Worm (Caenorhabditis elegans) whole organism, L2 larva: ENCODE results near the gene mppb-1.

Experiments
- C34F6.9 ChIP-seq: fragments of 150-350 bp; optimal IDR thresholded peaks from 2 replicates; lab custom pipeline; 2014; ENCODE audit warnings: missing biosample characterization, missing genetic modification characterization
- F13H6.1 ChIP-seq: sonication (generic microtip); optimal IDR thresholded peaks from 2 replicates; lab custom pipeline; 2016; ENCODE audit warnings: missing genetic modification characterization, missing compliant biosample characterization
- R02D3.7 ChIP-seq: fragments of 150-350 bp; optimal IDR thresholded peaks from 2 replicates; lab custom pipeline; 2014; ENCODE audit warnings: missing biosample characterization, missing genetic modification characterization
- ZK546.5 ChIP-seq: sonication (generic microtip); optimal IDR thresholded peaks from 2 replicates; lab custom pipeline; 2017; ENCODE audit warnings: missing biosample characterization, missing genetic modification characterization
- aly-2 ChIP-seq: fragments of 150-350 bp; optimal IDR thresholded peaks from 2 replicates; lab custom pipeline; 2014; ENCODE audit warnings: missing biosample characterization, missing genetic modification characterization
- ama-1 ChIP-seq: fragments of 150-350 bp; optimal IDR thresholded peaks from 2 replicates; lab custom pipeline; 2018; ENCODE audit warnings: inconsistent platforms
- blmp-1 ChIP-seq: sonication (generic microtip); optimal IDR thresholded peaks from 2 replicates; lab custom pipeline; 2017; ENCODE audit warnings: missing genetic modification characterization, mild to moderate bottlenecking, missing compliant biosample characterization, antibody characterized with exemption, moderate library complexity; ENCODE audit not compliant: insufficient read depth
- ceh-16 ChIP-seq: fragments of 150-350 bp; optimal IDR thresholded peaks from 2 replicates; lab custom pipeline; 2014; ENCODE audit warnings: missing biosample characterization, missing genetic modification characterization
- ceh-82 ChIP-seq: fragments of 150-350 bp; optimal IDR thresholded peaks from 2 replicates; lab custom pipeline; 2014; ENCODE audit warnings: missing biosample characterization, missing genetic modification characterization
- crh-2 ChIP-seq: sonication (generic microtip); optimal IDR thresholded peaks from 2 replicates; lab custom pipeline; 2017; ENCODE audit warnings: missing biosample characterization, missing genetic modification characterization
- dmd-4 ChIP-seq: sonication (generic microtip); optimal IDR thresholded peaks from 2 replicates; lab custom pipeline; 2017; ENCODE audit warnings: missing biosample characterization, missing genetic modification characterization
- egl-27 ChIP-seq: sonication (generic microtip); optimal IDR thresholded peaks from 3 replicates; lab custom pipeline; 2017; ENCODE audit warnings: missing biosample characterization, missing genetic modification reagents, missing genetic modification characterization
- elt-1 ChIP-seq: fragments of 150-350 bp; optimal IDR thresholded peaks from 2 replicates; lab custom pipeline; 2014; ENCODE audit warnings: missing biosample characterization, missing genetic modification characterization
- fos-1 ChIP-seq: fragments of 150-350 bp; optimal IDR thresholded peaks from 2 replicates; lab custom pipeline; 2014; ENCODE audit warnings: missing biosample characterization, missing genetic modification characterization
- gmeb-1 ChIP-seq: fragments of 150-350 bp; optimal IDR thresholded peaks from 2 replicates; lab custom pipeline; 2014; ENCODE audit warnings: missing biosample characterization, missing genetic modification characterization
- lin-11 ChIP-seq: fragments of 150-350 bp; sonication (generic microtip); optimal IDR thresholded peaks from 2 replicates; lab custom pipeline; 2014; ENCODE audit warnings: missing biosample characterization, missing genetic modification characterization, inconsistent platforms, mixed read lengths
- lsy-2 ChIP-seq, 2 experiments: fragments of 150-350 bp in 1 of 2; sonication (generic microtip) in 1 of 2; optimal IDR thresholded peaks; 2 replicates each; lab custom pipeline; 2014 to 2017; ENCODE audit warnings: missing biosample characterization in 2 of 2, missing genetic modification characterization in 2 of 2
- mdl-1 ChIP-seq, 2 experiments: fragments of 150-350 bp in 1 of 2; sonication (generic microtip) in 1 of 2; optimal IDR thresholded peaks; 2 replicates each; lab custom pipeline; 2017; ENCODE audit warnings: missing biosample characterization in 2 of 2, missing genetic modification characterization in 2 of 2
- nhr-11 ChIP-seq: fragments of 150-350 bp; optimal IDR thresholded peaks from 2 replicates; lab custom pipeline; 2014; ENCODE audit warnings: missing biosample characterization, missing genetic modification characterization
- nhr-12 ChIP-seq: fragments of 150-350 bp; optimal IDR thresholded peaks from 2 replicates; lab custom pipeline; 2014; ENCODE audit warnings: missing biosample characterization, missing genetic modification characterization
- nhr-129 ChIP-seq: fragments of 150-350 bp; optimal IDR thresholded peaks from 2 replicates; lab custom pipeline; 2014; ENCODE audit warnings: missing biosample characterization, missing genetic modification characterization
- nhr-21 ChIP-seq: fragments of 150-350 bp; optimal IDR thresholded peaks from 2 replicates; lab custom pipeline; 2014; ENCODE audit warnings: missing biosample characterization, missing genetic modification characterization
- nhr-23 ChIP-seq: fragments of 150-350 bp; optimal IDR thresholded peaks from 2 replicates; lab custom pipeline; 2014; ENCODE audit warnings: missing biosample characterization, missing genetic modification reagents, missing genetic modification characterization
- nhr-237 ChIP-seq: fragments of 150-350 bp; optimal IDR thresholded peaks from 2 replicates; lab custom pipeline; 2014; ENCODE audit warnings: missing biosample characterization, missing genetic modification characterization
- nhr-25 ChIP-seq: fragments of 150-350 bp; sonication (generic microtip); optimal IDR thresholded peaks from 3 replicates; lab custom pipeline; 2014; ENCODE audit warnings: missing biosample characterization, missing genetic modification characterization
- nhr-6 ChIP-seq: fragments of 150-350 bp; optimal IDR thresholded peaks from 2 replicates; lab custom pipeline; 2014; ENCODE audit warnings: missing biosample characterization, missing genetic modification characterization
- nhr-77 ChIP-seq: fragments of 150-350 bp; optimal IDR thresholded peaks from 2 replicates; lab custom pipeline; 2014; ENCODE audit warnings: missing biosample characterization, missing genetic modification characterization
- peb-1 ChIP-seq: fragments of 150-350 bp; optimal IDR thresholded peaks from 2 replicates; lab custom pipeline; 2014; ENCODE audit warnings: missing biosample characterization, missing genetic modification characterization
- sem-4 ChIP-seq: fragments of 150-350 bp; optimal IDR thresholded peaks from 2 replicates; lab custom pipeline; 2014; ENCODE audit warnings: missing biosample characterization, missing genetic modification reagents, missing genetic modification characterization
- skn-1 ChIP-seq: sonication (generic microtip); optimal IDR thresholded peaks from 2 replicates; lab custom pipeline; 2017; ENCODE audit warnings: missing biosample characterization, missing genetic modification characterization
- sma-3 ChIP-seq: sonication (generic microtip); optimal IDR thresholded peaks from 2 replicates; lab custom pipeline; 2016; ENCODE audit warnings: missing genetic modification reagents, missing genetic modification characterization, missing compliant biosample characterization
- sma-9 ChIP-seq, 2 experiments: fragments of 150-350 bp in 1 of 2; sonication (generic microtip) in 1 of 2; optimal IDR thresholded peaks; 2 replicates each; lab custom pipeline; 2014 to 2016; ENCODE audit warnings: missing genetic modification characterization in 2 of 2, mild to moderate bottlenecking in 1 of 2, missing biosample characterization in 1 of 2, missing compliant biosample characterization in 1 of 2, missing genetic modification reagents in 1 of 2, moderate library complexity in 1 of 2
- snpc-4 ChIP-seq: fragments of 150-350 bp; optimal IDR thresholded peaks from 2 replicates; lab custom pipeline; 2014; ENCODE audit warnings: missing biosample characterization, missing genetic modification characterization
- unc-55 ChIP-seq: fragments of 150-350 bp; sonication (generic microtip); optimal IDR thresholded peaks from 3 replicates; lab custom pipeline; 2014; ENCODE audit warnings: missing biosample characterization, missing genetic modification reagents, missing genetic modification characterization
- zag-1 ChIP-seq: fragments of 150-350 bp; optimal IDR thresholded peaks from 2 replicates; lab custom pipeline; 2014; ENCODE audit warnings: missing biosample characterization, missing genetic modification characterization
- ztf-1 ChIP-seq: fragments of 200-800 bp; sonication (Bioruptor generic); conservative IDR thresholded peaks from 2 replicates; pipeline ENCODE4 v1.3.6; 2022; ENCODE audit warnings: missing genetic modification characterization, missing compliant biosample characterization
- ztf-11 ChIP-seq: sonication (generic microtip); optimal IDR thresholded peaks from 2 replicates; lab custom pipeline; 2017; ENCODE audit warnings: missing biosample characterization, missing genetic modification characterization
- ztf-4 ChIP-seq: fragments of 150-350 bp; optimal IDR thresholded peaks from 2 replicates; lab custom pipeline; 2014; ENCODE audit warnings: missing biosample characterization, missing genetic modification characterization

mppb-1 gene

ce11 chrIV:9118348-9118747, 43.9 kb downstream of the mppb-1 start:
- TF ChIP-seq fos-1 (tag; lab: Kevin White, UChicago), result peak; percentile 16
- TF ChIP-seq crh-2 (tag; lab: Kevin White, UChicago), result peak; percentile 12
- no peak for TF ChIP-seq egl-27 (tag; lab: Kevin White, UChicago)
- no peak for TF ChIP-seq unc-55 (GFP tag; lab: Kevin White, UChicago)
- TF ChIP-seq aly-2 (tag; lab: Kevin White, UChicago), result no peak
- TF ChIP-seq gmeb-1 (tag; lab: Kevin White, UChicago), result no peak
- peak; percentile 53 for TF ChIP-seq F13H6.1
- TF ChIP-seq R02D3.7 (tag; lab: Kevin White, UChicago), result no peak
- TF ChIP-seq sma-9 (GFP tag; optimal IDR thresholded peaks at IDR 0.05; lab: Kevin White, UChicago), result no peak
- no peak for TF ChIP-seq sma-9 (tag; optimal IDR thresholded peaks at IDR 0.05; lab: Kevin White, UChicago)
- no peak for TF ChIP-seq ceh-82
- no peak for TF ChIP-seq nhr-21 (tag; lab: Kevin White, UChicago)
- no peak for TF ChIP-seq peb-1 (tag; lab: Kevin White, UChicago)
- TF ChIP-seq ztf-1 (GFP tag; lab: Robert Waterston, UW), result no peak

DNA sequence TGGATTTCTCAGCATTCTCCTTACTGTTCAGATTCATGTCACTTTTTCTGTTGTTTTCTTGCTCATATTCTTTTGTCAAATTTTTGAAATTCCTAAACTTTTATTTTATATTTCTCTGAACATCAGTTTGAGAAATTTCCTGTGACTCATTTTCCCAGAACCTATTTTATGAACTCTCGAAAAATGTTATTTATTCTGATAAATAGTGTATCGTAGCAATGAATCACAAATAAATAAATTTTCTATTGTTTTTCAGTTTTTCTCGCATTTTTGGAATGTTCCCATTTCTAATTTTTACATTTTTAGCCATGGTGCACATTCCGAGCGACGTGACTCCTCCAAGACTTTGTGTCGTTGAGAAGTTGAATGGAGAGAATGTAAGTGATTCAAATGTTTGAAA, 44.3 kb downstream of the mppb-1 start, which contains the start of gene nrfl-1:
nrfl-1 (plus strand) TSS at position 301 of the 400 bp plus-strand sequence.
- TF ChIP-seq nhr-12 (tag; lab: Kevin White, UChicago), result no peak
- TF ChIP-seq ceh-16 (tag; lab: Kevin White, UChicago), result no peak
- no peak for TF ChIP-seq nhr-129 (tag; lab: Kevin White, UChicago)
- no peak for TF ChIP-seq crh-2 (tag; lab: Kevin White, UChicago)
- no peak for TF ChIP-seq blmp-1
- no peak for TF ChIP-seq ZK546.5 (tag; lab: Kevin White, UChicago)
- TF ChIP-seq dmd-4 (tag; lab: Kevin White, UChicago), result no peak
- TF ChIP-seq ama-1 (lab: Kevin White, UChicago), result no peak
- no peak for TF ChIP-seq nhr-25 (tag; lab: Kevin White, UChicago)
- no peak for TF ChIP-seq ztf-1 (GFP tag; lab: Robert Waterston, UW)
- TF ChIP-seq nhr-23 (tag; lab: Kevin White, UChicago), result no peak
- TF ChIP-seq ztf-4 (tag; lab: Kevin White, UChicago), result no peak
- no peak for TF ChIP-seq nhr-237 (tag; lab: Kevin White, UChicago)
- TF ChIP-seq nhr-21 (tag; lab: Kevin White, UChicago), result no peak
- no peak for TF ChIP-seq mdl-1 (tag; optimal IDR thresholded peaks at IDR 0.05; lab: Kevin White, UChicago)
- no peak for TF ChIP-seq C34F6.9 (tag; lab: Kevin White, UChicago)

- TF ChIP-seq sma-3 (GFP tag; lab: Kevin White, UChicago), result no peak
- TF ChIP-seq egl-27 (tag; lab: Kevin White, UChicago), result no peak
- TF ChIP-seq nhr-23 (tag; lab: Kevin White, UChicago), result no peak
- TF ChIP-seq snpc-4 (tag; lab: Kevin White, UChicago), result no peak
- TF ChIP-seq aly-2 (tag; lab: Kevin White, UChicago), result no peak
- TF ChIP-seq mdl-1 (tag; optimal IDR thresholded peaks at IDR 0.05; lab: Kevin White, UChicago), result no peak
- no peak for TF ChIP-seq zag-1
- no peak for TF ChIP-seq dmd-4 (tag; lab: Kevin White, UChicago)
- TF ChIP-seq nhr-12 (tag; lab: Kevin White, UChicago), result no peak
- TF ChIP-seq ztf-11 (tag; lab: Kevin White, UChicago), result no peak
- TF ChIP-seq fos-1 (tag; lab: Kevin White, UChicago), result no peak
- TF ChIP-seq gmeb-1 (tag; lab: Kevin White, UChicago), result no peak
- no peak for TF ChIP-seq nhr-11 (tag; lab: Kevin White, UChicago)
- TF ChIP-seq sem-4 (tag; lab: Kevin White, UChicago), result no peak
- no peak for TF ChIP-seq nhr-77 (tag; lab: Kevin White, UChicago)
- no peak for TF ChIP-seq lin-11 (tag; lab: Kevin White, UChicago)
- TF ChIP-seq nhr-129 (tag; lab: Kevin White, UChicago), result no peak
- no peak for TF ChIP-seq nhr-6 (tag; lab: Kevin White, UChicago)
- no peak for TF ChIP-seq C34F6.9 (tag; lab: Kevin White, UChicago)
These were observed 45.7 kb downstream of the mppb-1 start for ce11 chrIV:9120220-9120619.

- TF ChIP-seq C34F6.9 (tag; lab: Kevin White, UChicago) (peak; percentile 64), sma-9 (GFP tag; optimal IDR thresholded peaks at IDR 0.05; lab: Kevin White, UChicago) (peak; percentile 56), sma-9 (tag; optimal IDR thresholded peaks at IDR 0.05; lab: Kevin White, UChicago) (no peak), nhr-21 (tag; lab: Kevin White, UChicago) (peak; percentile 67), lsy-2 (tag; optimal IDR thresholded peaks at IDR 0.05; lab: Kevin White, UChicago) (peak in 1 of 2 experiments; percentile 50), elt-1 (tag; lab: Kevin White, UChicago) (no peak), mdl-1 (tag; optimal IDR thresholded peaks at IDR 0.05; lab: Kevin White, UChicago) (peak; percentile 66 to 79), nhr-25 (tag; lab: Kevin White, UChicago) (peak; percentile 49), ztf-1 (GFP tag; lab: Robert Waterston, UW) (no peak), lin-11 (tag; lab: Kevin White, UChicago) (no peak), F13H6.1 (peak; percentile 58), nhr-129 (tag; lab: Kevin White, UChicago) (peak; percentile 77), sma-3 (GFP tag; lab: Kevin White, UChicago) (peak; percentile 71), egl-27 (tag; lab: Kevin White, UChicago) (no peak), fos-1 (tag; lab: Kevin White, UChicago) (peak; percentile 69), skn-1 (tag; lab: Kevin White, UChicago) (no peak), blmp-1 (peak; percentile 48)
These were observed 47.1 kb downstream of the mppb-1 start for ce11 chrIV:9121545-9121944.
